Worm (Caenorhabditis elegans): Measurements from ENCODE around the gene F53B7.4.

DNA sequence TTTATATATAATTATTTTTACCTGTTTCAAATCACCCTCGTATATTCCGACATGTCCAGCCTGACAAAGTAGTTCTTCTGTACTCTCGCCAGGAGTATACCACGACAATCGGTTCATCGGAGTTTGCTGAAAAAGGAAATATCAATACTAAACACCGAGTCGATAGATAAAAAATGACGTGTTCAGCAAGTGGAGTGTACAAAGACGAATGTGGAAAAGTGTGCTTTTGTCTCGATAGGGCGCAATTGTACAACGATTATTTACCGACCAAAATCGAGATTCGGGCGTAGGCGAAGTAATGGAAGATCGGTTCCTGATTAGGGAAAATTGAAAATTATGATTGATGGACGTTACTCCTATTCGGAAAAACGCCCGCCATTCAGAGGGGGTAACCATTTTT is 41.8 kb downstream of the F53B7.4 start, which contains the start of gene vps-36:
- TF ChIP-seq hlh-13 (GFP tag; optimal IDR thresholded peaks at IDR 0.05), result no peak
- TF ChIP-seq ama-1 (optimal IDR thresholded peaks at IDR 0.05), result no peak
- TF ChIP-seq elt-2 (tag; optimal IDR thresholded peaks at IDR 0.05), result peak; percentile 14
- no peak for TF ChIP-seq nhr-11 (tag; optimal IDR thresholded peaks at IDR 0.05)
- no peak for TF ChIP-seq ceh-34 (tag; optimal IDR thresholded peaks at IDR 0.05)
- TF ChIP-seq lin-11 (tag; optimal IDR thresholded peaks at IDR 0.05), result no peak
- no peak for TF ChIP-seq fax-1 (tag; optimal IDR thresholded peaks at IDR 0.05)
- TF ChIP-seq K02D7.2 (tag; optimal IDR thresholded peaks at IDR 0.05), result no peak
- TF ChIP-seq pha-4 (tag; optimal IDR thresholded peaks at IDR 0.05), result no peak
- TF ChIP-seq Y22D7AL.16 (tag; optimal IDR thresholded peaks at IDR 0.05), result no peak
- TF ChIP-seq ceh-9 (tag; optimal IDR thresholded peaks at IDR 0.05), result no peak
